Worm (Caenorhabditis elegans): ENCODE measurements around the gene B0238.15.

ce11 chrV:5200188-5200587, 39.8 kb upstream of the B0238.15 start:
- TF ChIP-seq lin-38 (GFP tag; IDR thresholded peaks at IDR 0.05): no peak
- TF ChIP-seq lir-3 (tag; optimal IDR thresholded peaks at IDR 0.05): no peak
- no peak for TF ChIP-seq ZK546.5 (tag; optimal IDR thresholded peaks at IDR 0.05)
- TF ChIP-seq zip-11 (GFP tag; IDR thresholded peaks at IDR 0.05): no peak
- TF ChIP-seq snpc-4 (tag; optimal IDR thresholded peaks at IDR 0.05): no peak
- TF ChIP-seq unc-62 (GFP tag; optimal IDR thresholded peaks at IDR 0.05 in 1 of 2): peak in 1 of 2 experiments; percentile 44
- TF ChIP-seq unc-62 (tag; optimal IDR thresholded peaks at IDR 0.05): no peak
